Worm (Caenorhabditis elegans): ENCODE results near the gene F56C3.1.

Gene F56C3.1

DNA sequence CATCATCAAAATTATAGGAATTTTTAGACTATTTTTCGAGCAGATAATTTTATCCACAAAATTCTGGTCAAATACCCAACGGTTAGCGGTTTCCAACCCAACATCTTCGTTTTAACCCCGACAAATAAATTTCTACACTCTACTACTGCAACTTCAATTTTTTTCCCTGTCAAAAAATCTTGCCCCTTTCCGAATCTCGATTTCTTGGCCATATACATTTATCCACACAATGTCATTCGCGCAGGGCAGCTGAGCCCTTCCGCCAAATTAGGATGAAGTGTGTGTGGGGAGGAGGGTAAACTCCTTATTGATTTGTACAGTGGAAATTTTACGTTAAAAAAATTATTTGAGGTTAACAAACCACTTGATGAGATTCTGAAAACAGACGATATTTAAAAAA is 42.3 kb upstream of the F56C3.1 start (continued):
- TF ChIP-seq irx-1 (tag; optimal IDR thresholded peaks at IDR 0.05), result peak; percentile 94
- TF ChIP-seq ama-1 (optimal IDR thresholded peaks at IDR 0.05), result no peak
- peak; percentile 64 to 91 for TF ChIP-seq lin-35 (GFP tag; optimal IDR thresholded peaks at IDR 0.05)
- peak; percentile 91 for TF ChIP-seq snpc-4 (tag; optimal IDR thresholded peaks at IDR 0.05)
- peak; percentile 97 for TF ChIP-seq rnt-1 (tag; optimal IDR thresholded peaks at IDR 0.05)
- no peak for TF ChIP-seq unc-30 (tag; optimal IDR thresholded peaks at IDR 0.05)
- peak; percentile 97 for TF ChIP-seq nhr-77 (tag; optimal IDR thresholded peaks at IDR 0.05)
- peak; percentile 92 for TF ChIP-seq unc-130 (tag; optimal IDR thresholded peaks at IDR 0.05)
- peak; percentile 94 for TF ChIP-seq nhr-71 (tag; optimal IDR thresholded peaks at IDR 0.05)
- peak; percentile 69 for TF ChIP-seq nhr-84 (tag; optimal IDR thresholded peaks at IDR 0.05)
- TF ChIP-seq ceh-63 (GFP tag; optimal IDR thresholded peaks at IDR 0.05), result peak; percentile 92
- peak; percentile 64 for TF ChIP-seq vab-15 (tag; optimal IDR thresholded peaks at IDR 0.05)
- no peak for TF ChIP-seq ets-5 (GFP tag; IDR thresholded peaks at IDR 0.05)
- TF ChIP-seq fkh-10 (GFP tag; optimal IDR thresholded peaks at IDR 0.05), result peak; percentile 99
- TF ChIP-seq swsn-7 (tag; optimal IDR thresholded peaks at IDR 0.05), result peak; percentile 94
- peak; percentile 97 for TF ChIP-seq tbx-2 (tag; optimal IDR thresholded peaks at IDR 0.05)
- TF ChIP-seq ces-1 (GFP tag; optimal IDR thresholded peaks at IDR 0.05), result peak; percentile 86
- peak; percentile 73 for TF ChIP-seq sup-37 (GFP tag; optimal IDR thresholded peaks at IDR 0.05)
- peak; percentile 7 to 97 (median 88) for TF ChIP-seq elt-3 (tag; optimal IDR thresholded peaks at IDR 0.05)
- TF ChIP-seq tlp-1 (tag; optimal IDR thresholded peaks at IDR 0.05), result no peak
- peak; percentile 93 for TF ChIP-seq fkh-8 (tag; optimal IDR thresholded peaks at IDR 0.05)
- TF ChIP-seq fos-1 (tag; optimal IDR thresholded peaks at IDR 0.05), result peak; percentile 95
- TF ChIP-seq nhr-90 (tag; optimal IDR thresholded peaks at IDR 0.05; ENCODE audit: poor library complexity), result peak; percentile 98
- TF ChIP-seq efl-3 (GFP tag; optimal IDR thresholded peaks at IDR 0.05), result peak; percentile 82
- peak; percentile 99 for TF ChIP-seq snu-23 (GFP tag; optimal IDR thresholded peaks at IDR 0.05)
- peak; percentile 77 for TF ChIP-seq lin-13 (GFP tag; optimal IDR thresholded peaks at IDR 0.05)
- TF ChIP-seq C16A3.4 (tag; optimal IDR thresholded peaks at IDR 0.05), result peak; percentile 98
- TF ChIP-seq dsc-1 (tag; optimal IDR thresholded peaks at IDR 0.05), result peak; percentile 99
- TF ChIP-seq unc-62 (GFP tag; optimal IDR thresholded peaks at IDR 0.05), result peak; percentile 8
- TF ChIP-seq zip-4 (GFP tag; optimal IDR thresholded peaks at IDR 0.05), result peak; percentile 93
- peak; percentile 80 for TF ChIP-seq grh-1 (GFP tag; IDR thresholded peaks at IDR 0.05)
- TF ChIP-seq mab-9 (GFP tag; IDR thresholded peaks at IDR 0.05), result peak; percentile 90
- peak; percentile 96 for TF ChIP-seq sox-4 (tag; optimal IDR thresholded peaks at IDR 0.05)
- TF ChIP-seq lsy-2 (tag; optimal IDR thresholded peaks at IDR 0.05), result peak; percentile 89 to 90
- TF ChIP-seq ceh-82 (tag; optimal IDR thresholded peaks at IDR 0.05), result peak; percentile 99
- TF ChIP-seq C04F5.9 (tag; optimal IDR thresholded peaks at IDR 0.05), result peak; percentile 77
- TF ChIP-seq nhr-237 (tag; optimal IDR thresholded peaks at IDR 0.05), result peak; percentile 95
- TF ChIP-seq nhr-47 (tag; optimal IDR thresholded peaks at IDR 0.05), result peak; percentile 99
- peak; percentile 99 for TF ChIP-seq jun-1 (tag; optimal IDR thresholded peaks at IDR 0.05)
- TF ChIP-seq dpl-1 (GFP tag; optimal IDR thresholded peaks at IDR 0.05), result peak; percentile 51 to 59 (median 51)
- TF ChIP-seq ceh-88 (GFP tag; IDR thresholded peaks at IDR 0.05), result peak; percentile 93
- peak; percentile 72 for TF ChIP-seq fkh-4 (tag; optimal IDR thresholded peaks at IDR 0.05; ENCODE audit: borderline replicate concordance)

DNA sequence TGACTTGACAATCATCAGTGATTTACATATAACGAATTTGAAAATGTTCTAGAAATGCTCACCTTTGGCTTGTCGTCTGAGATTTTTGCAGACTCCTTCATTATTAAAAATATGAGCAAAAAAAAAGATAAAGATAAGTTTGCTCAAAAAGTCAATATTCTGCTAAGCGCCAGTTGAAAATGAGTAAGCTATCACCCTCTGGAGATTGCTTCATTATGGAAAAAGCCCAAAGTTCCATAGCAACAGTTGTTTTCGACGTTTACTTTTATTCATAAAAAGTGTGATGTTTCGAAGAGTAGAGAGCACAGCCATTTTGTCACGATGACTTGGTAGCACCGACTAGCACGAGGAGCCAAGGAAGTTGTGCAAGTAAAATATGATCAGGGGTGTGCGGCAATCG is 28.8 kb upstream of the F56C3.1 start, which contains the start of gene F56C3.3:
F56C3.3 (minus strand) TSS at position 101 of the 400 bp plus-strand sequence.
- no peak for TF ChIP-seq mab-9 (GFP tag; IDR thresholded peaks at IDR 0.05)
- no peak for TF ChIP-seq sptf-1 (tag; optimal IDR thresholded peaks at IDR 0.05)
- no peak for TF ChIP-seq efl-3 (GFP tag; optimal IDR thresholded peaks at IDR 0.05)
- TF ChIP-seq lin-13 (GFP tag; optimal IDR thresholded peaks at IDR 0.05), result no peak
- TF ChIP-seq isw-1 (GFP tag; IDR thresholded peaks at IDR 0.05), result no peak
- TF ChIP-seq vab-15 (tag; optimal IDR thresholded peaks at IDR 0.05), result no peak
- no peak for TF ChIP-seq efl-1 (optimal IDR thresholded peaks at IDR 0.05)
- TF ChIP-seq efl-1 (GFP tag; optimal IDR thresholded peaks at IDR 0.05 in 1 of 2), result no peak
- TF ChIP-seq unc-98 (GFP tag; IDR thresholded peaks at IDR 0.05), result no peak
